Fruit fly (Drosophila melanogaster) whole organism, wandering third instar larva: ENCODE data around the gene Npc2h.

Source experiments
- CG32264 ChIP-seq: fragments of 200-800 bp; sonication (Bioruptor generic); optimal IDR thresholded peaks from 2 replicates; lab custom pipeline; 2016; ENCODE audit warnings: missing biosample characterization, missing genetic modification characterization
- CG9705 ChIP-seq: fragments of 200-800 bp; sonication (Bioruptor generic); optimal IDR thresholded peaks from 2 replicates; lab custom pipeline; 2018; ENCODE audit warnings: missing biosample characterization, mild to moderate bottlenecking, missing genetic modification characterization
- Dfd ChIP-seq: fragments of >200 bp; optimal IDR thresholded peaks from 2 replicates; lab custom pipeline; 2017; ENCODE audit warnings: missing biosample characterization, missing genetic modification characterization
- GATAd ChIP-seq: sonication (Bioruptor generic); optimal IDR thresholded peaks from 2 replicates; lab custom pipeline; 2016; ENCODE audit warnings: missing biosample characterization, missing genetic modification characterization
- Hnf4 ChIP-seq: fragments of 200-800 bp; sonication (Bioruptor generic); optimal IDR thresholded peaks from 2 replicates; lab custom pipeline; 2016; ENCODE audit warnings: missing biosample characterization, mild to moderate bottlenecking, missing genetic modification characterization
- Hr83 ChIP-seq: fragments of 200-300 bp; sonication (Bioruptor generic); optimal IDR thresholded peaks from 2 replicates; lab custom pipeline; 2016; ENCODE audit warnings: missing biosample characterization, mild to moderate bottlenecking, missing genetic modification characterization, moderate library complexity; ENCODE audit not compliant: poor library complexity, severe bottlenecking
- Jra ChIP-seq: sonication (Bioruptor generic); optimal IDR thresholded peaks from 2 replicates; lab custom pipeline; 2016; ENCODE audit warnings: missing biosample characterization, missing genetic modification characterization
- Mio ChIP-seq: sonication (Bioruptor generic); optimal IDR thresholded peaks from 2 replicates; lab custom pipeline; 2016; ENCODE audit warnings: missing biosample characterization, missing genetic modification characterization
- Myc ChIP-seq: fragments of >200 bp; optimal IDR thresholded peaks from 2 replicates; lab custom pipeline; 2017
- Rel ChIP-seq, 2 experiments: fragments of 200-800 bp; sonication (Bioruptor generic) in 1 of 2; optimal IDR thresholded peaks; 2 replicates in 1 of 2; 3 replicates in 1 of 2; lab custom pipeline; 2016 to 2019; ENCODE audit warnings: mild to moderate bottlenecking in 2 of 2, missing biosample characterization in 2 of 2, missing genetic modification characterization in 2 of 2, moderate library complexity in 1 of 2
- Vsx2 ChIP-seq: fragments of 200-300, 225-300 bp; sonication (Bioruptor generic); optimal IDR thresholded peaks from 2 replicates; lab custom pipeline; 2018; ENCODE audit warnings: missing biosample characterization, missing genetic modification characterization; ENCODE audit not compliant: partially characterized antibody
- brk ChIP-seq: fragments of 200-800 bp; sonication (Bioruptor generic); optimal IDR thresholded peaks from 2 replicates; lab custom pipeline; 2016; ENCODE audit warnings: missing biosample characterization, mild to moderate bottlenecking, missing genetic modification characterization
- dl ChIP-seq, 2 experiments: fragments of 175-275, 200-275 bp in 1 of 2; fragments of 200-275 bp in 1 of 2; sonication (Bioruptor generic); optimal IDR thresholded peaks; lab custom pipeline; 2018; ENCODE audit warnings: mild to moderate bottlenecking in 2 of 2, missing biosample characterization in 2 of 2, missing genetic modification characterization in 2 of 2, moderate library complexity in 2 of 2; ENCODE audit not compliant: partially characterized antibody in 2 of 2, insufficient read depth in 1 of 2
- dmrt93B ChIP-seq: fragments of 200-800 bp; sonication (Bioruptor generic); optimal IDR thresholded peaks from 2 replicates; lab custom pipeline; 2018; ENCODE audit warnings: missing biosample characterization, mild to moderate bottlenecking, missing genetic modification characterization
- dsf ChIP-seq: sonication (Bioruptor generic); optimal IDR thresholded peaks from 2 replicates; lab custom pipeline; 2016; ENCODE audit warnings: missing biosample characterization, missing genetic modification characterization, borderline replicate concordance
- ey ChIP-seq: fragments of 200-800 bp; sonication (Bioruptor generic); optimal IDR thresholded peaks from 2 replicates; lab custom pipeline; 2016; ENCODE audit warnings: missing biosample characterization, missing genetic modification characterization
- foxo ChIP-seq, 2 experiments: fragments of 200-800 bp; sonication (Bioruptor generic); optimal IDR thresholded peaks; 2 replicates in 1 of 2; 3 replicates in 1 of 2; lab custom pipeline; 2016 to 2017; ENCODE audit warnings: missing biosample characterization in 2 of 2, missing genetic modification characterization in 2 of 2
- fru ChIP-seq: fragments of 200-800 bp; sonication (Bioruptor generic); optimal IDR thresholded peaks from 3 replicates; lab custom pipeline; 2016; ENCODE audit warnings: missing biosample characterization, mild to moderate bottlenecking, missing genetic modification characterization
- h ChIP-seq: fragments of 200-800 bp; sonication (Bioruptor generic); optimal IDR thresholded peaks from 3 replicates; lab custom pipeline; 2016; ENCODE audit warnings: missing biosample characterization, mild to moderate bottlenecking, missing genetic modification characterization
- lola ChIP-seq: fragments of >200 bp; optimal IDR thresholded peaks from 2 replicates; lab custom pipeline; 2017; ENCODE audit warnings: missing biosample characterization, missing genetic modification characterization
- pan ChIP-seq: fragments of >200 bp; optimal IDR thresholded peaks from 2 replicates; lab custom pipeline; 2017
- rgr ChIP-seq: fragments of 200-800 bp; sonication (Bioruptor generic); optimal IDR thresholded peaks from 3 replicates; lab custom pipeline; 2016; ENCODE audit warnings: missing biosample characterization, mild to moderate bottlenecking, missing genetic modification characterization
- sage ChIP-seq: fragments of 200-800 bp; sonication (Bioruptor generic); optimal IDR thresholded peaks from 2 replicates; lab custom pipeline; 2016; ENCODE audit warnings: missing biosample characterization, mild to moderate bottlenecking, missing genetic modification characterization
- tai ChIP-seq: sonication (Bioruptor generic); optimal IDR thresholded peaks from 2 replicates; lab custom pipeline; 2016; ENCODE audit warnings: missing biosample characterization, missing genetic modification characterization
- usp ChIP-seq: fragments of >200 bp; optimal IDR thresholded peaks from 2 replicates; lab custom pipeline; 2017; ENCODE audit warnings: missing biosample characterization, missing genetic modification characterization
- woc ChIP-seq: sonication (Bioruptor generic); optimal IDR thresholded peaks from 2 replicates; lab custom pipeline; 2016; ENCODE audit warnings: missing biosample characterization, mild to moderate bottlenecking, missing genetic modification characterization

Gene Npc2h

dm6 chr3R:30758725-30759714 is 12.9 kb upstream of the Npc2h start:
- TF ChIP-seq Dfd (GFP tag; lab: Kevin White, UChicago) (no peak), foxo (GFP tag; optimal IDR thresholded peaks at IDR 0.05; lab: Kevin White, UChicago) (peak in 1 of 2 experiments; percentile 1)

dm6 chr3R:30756191-30756590 is 10.1 kb upstream of the Npc2h start:
- TF ChIP-seq lola (GFP tag; lab: Kevin White, UChicago), result no peak
- TF ChIP-seq sage (GFP tag; lab: Kevin White, UChicago), result no peak
- TF ChIP-seq ey, result no peak
- TF ChIP-seq tai (GFP tag; lab: Kevin White, UChicago), result no peak
- no peak for TF ChIP-seq brk
- TF ChIP-seq woc (GFP tag; lab: Kevin White, UChicago), result no peak
- no peak for TF ChIP-seq pan (lab: Kevin White, UChicago)
- TF ChIP-seq dsf (GFP tag; lab: Kevin White, UChicago), result no peak
- no peak for TF ChIP-seq dl (GFP tag; optimal IDR thresholded peaks at IDR 0.05; lab: Kevin White, UChicago; ENCODE audit: insufficient read depth in 1 of 2, partially characterized antibody in 2 of 2)
- no peak for TF ChIP-seq Hr83
- no peak for TF ChIP-seq Rel (GFP tag; optimal IDR thresholded peaks at IDR 0.05; lab: Kevin White, UChicago)
- TF ChIP-seq Rel (tag; optimal IDR thresholded peaks at IDR 0.05; lab: Kevin White, UChicago), result no peak
- TF ChIP-seq usp (GFP tag; lab: Kevin White, UChicago), result no peak
- no peak for TF ChIP-seq fru (GFP tag; lab: Kevin White, UChicago)
- TF ChIP-seq CG9705 (GFP tag; lab: Kevin White, UChicago), result no peak
- no peak for TF ChIP-seq GATAd (GFP tag; lab: Kevin White, UChicago)
- no peak for TF ChIP-seq foxo (GFP tag; optimal IDR thresholded peaks at IDR 0.05; lab: Kevin White, UChicago)
- TF ChIP-seq CG32264 (GFP tag; lab: Kevin White, UChicago), result no peak
- TF ChIP-seq Myc (lab: Kevin White, UChicago), result no peak
- no peak for TF ChIP-seq Hnf4 (GFP tag; lab: Kevin White, UChicago)

dm6 chr3R:30754488-30755223 is 8.6 kb upstream of the Npc2h start:
- TF ChIP-seq pan (lab: Kevin White, UChicago) (no peak), dmrt93B (GFP tag; lab: Kevin White, UChicago) (no peak), Hnf4 (GFP tag; lab: Kevin White, UChicago) (no peak), Jra (no peak), Dfd (GFP tag; lab: Kevin White, UChicago) (no peak), dl (GFP tag; optimal IDR thresholded peaks at IDR 0.05; lab: Kevin White, UChicago; ENCODE audit: insufficient read depth in 1 of 2, partially characterized antibody in 2 of 2) (no peak), Myc (lab: Kevin White, UChicago) (no peak), tai (GFP tag; lab: Kevin White, UChicago) (no peak)

dm6 chr3R:30750898-30751297 is 4.8 kb upstream of the Npc2h start:
- no peak for TF ChIP-seq ey
- TF ChIP-seq, all 38 proteins: peak for 0

- TF ChIP-seq dsf (GFP tag; lab: Kevin White, UChicago) (no peak), Mio (no peak), woc (GFP tag; lab: Kevin White, UChicago) (no peak), Vsx2 (GFP tag; lab: Kevin White, UChicago) (no peak), usp (GFP tag; lab: Kevin White, UChicago) (no peak), ey (peak; percentile 31), brk (no peak), rgr (GFP tag; lab: Kevin White, UChicago) (peak; percentile 30), h (peak; percentile 50)
Measured at dm6 chr3R:30747039-30747438, 949 bp upstream of the Npc2h start.
